Worm (Caenorhabditis elegans) whole organism, late embryonic: ENCODE measurements around the gene F40F11.3.

ENCODE experiments used
- ama-1 ChIP-seq: fragments of 150-350 bp; optimal IDR thresholded peaks from 2 replicates; lab custom pipeline; 2014
- ceh-18 ChIP-seq: sonication (generic microtip); optimal IDR thresholded peaks from 2 replicates; lab custom pipeline; 2016; ENCODE audit warnings: missing genetic modification characterization, missing compliant biosample characterization
- ceh-22 ChIP-seq: sonication (generic microtip); optimal IDR thresholded peaks from 2 replicates; lab custom pipeline; 2017; ENCODE audit warnings: missing biosample characterization, missing genetic modification characterization
- ceh-48 ChIP-seq: sonication (generic microtip); optimal IDR thresholded peaks from 2 replicates; lab custom pipeline; 2016; ENCODE audit warnings: missing genetic modification characterization, inconsistent platforms, missing compliant biosample characterization
- eyg-1 ChIP-seq: sonication (generic microtip); optimal IDR thresholded peaks from 2 replicates; lab custom pipeline; 2016; ENCODE audit warnings: missing genotype, missing genetic modification characterization, missing compliant biosample characterization
- fkh-10 ChIP-seq: fragments of 150-350 bp; optimal IDR thresholded peaks from 2 replicates; lab custom pipeline; 2014; ENCODE audit warnings: missing biosample characterization, missing genetic modification reagents, missing genetic modification characterization
- madf-2 ChIP-seq: sonication (generic microtip); optimal IDR thresholded peaks from 2 replicates; lab custom pipeline; 2017; ENCODE audit warnings: missing genetic modification characterization, missing compliant biosample characterization
- nfya-1 ChIP-seq: sonication (generic microtip); optimal IDR thresholded peaks from 2 replicates; lab custom pipeline; 2017; ENCODE audit warnings: missing genetic modification characterization, mild to moderate bottlenecking, missing compliant biosample characterization, antibody characterized with exemption, moderate library complexity
- nhr-232 ChIP-seq: sonication (generic microtip); optimal IDR thresholded peaks from 2 replicates; lab custom pipeline; 2016; ENCODE audit warnings: missing genetic modification characterization, missing compliant biosample characterization
- pag-3 ChIP-seq: sonication (generic microtip); optimal IDR thresholded peaks from 2 replicates; lab custom pipeline; 2016; ENCODE audit warnings: missing compliant biosample characterization, missing genetic modification characterization, borderline replicate concordance
- pax-1 ChIP-seq: fragments of 150-350 bp; optimal IDR thresholded peaks from 2 replicates; lab custom pipeline; 2014; ENCODE audit warnings: missing biosample characterization, missing genetic modification characterization
- syd-9 ChIP-seq: sonication (generic microtip); optimal IDR thresholded peaks from 2 replicates; lab custom pipeline; 2016; ENCODE audit warnings: mild to moderate bottlenecking, missing genetic modification characterization, moderate library complexity, missing compliant biosample characterization
- ztf-16 ChIP-seq: sonication (generic microtip); optimal IDR thresholded peaks from 2 replicates; lab custom pipeline; 2017; ENCODE audit warnings: missing genetic modification characterization, missing compliant biosample characterization

- TF ChIP-seq nhr-232 (tag; lab: Kevin White, UChicago), result no peak
- TF ChIP-seq syd-9 (tag; lab: Kevin White, UChicago), result no peak
- TF ChIP-seq ceh-48 (tag; lab: Kevin White, UChicago), result no peak
- TF ChIP-seq ceh-18 (tag; lab: Kevin White, UChicago), result no peak
- no peak for TF ChIP-seq ceh-22 (tag; lab: Kevin White, UChicago)
- TF ChIP-seq nfya-1 (tag; lab: Kevin White, UChicago), result no peak
- TF ChIP-seq pag-3 (tag; lab: Kevin White, UChicago), result no peak
- TF ChIP-seq ama-1 (lab: Kevin White, UChicago), result no peak
- TF ChIP-seq madf-2 (tag; lab: Kevin White, UChicago), result no peak
- TF ChIP-seq fkh-10, result no peak
- TF ChIP-seq ztf-16 (tag; lab: Kevin White, UChicago), result no peak
- no peak for TF ChIP-seq eyg-1
- no peak for TF ChIP-seq pax-1 (tag; lab: Kevin White, UChicago)
Observed at ce11 chrIV:11578492-11578891, 15.3 kb downstream of the F40F11.3 start, which contains the start of gene rib-1.
